Worm (Caenorhabditis elegans) whole organism, L4/young adult: Measurements from ENCODE around the gene F18H3.4.

Source experiments
- W03F9.2 ChIP-seq: fragments of 150-350 bp; optimal IDR thresholded peaks from 2 replicates; lab custom pipeline; 2014; ENCODE audit warnings: missing biosample characterization, missing genetic modification characterization
- dao-5 ChIP-seq: sonication (generic microtip); optimal IDR thresholded peaks from 2 replicates; lab custom pipeline; 2016; ENCODE audit warnings: missing genotype, missing genetic modification characterization, moderate library complexity, missing compliant biosample characterization
- him-1 ChIP-seq: sonication (generic microtip); optimal IDR thresholded peaks from 2 replicates; lab custom pipeline; 2016; ENCODE audit warnings: missing genotype, missing genetic modification reagents, missing genetic modification characterization, missing compliant biosample characterization

The F18H3.4 gene

DNA sequence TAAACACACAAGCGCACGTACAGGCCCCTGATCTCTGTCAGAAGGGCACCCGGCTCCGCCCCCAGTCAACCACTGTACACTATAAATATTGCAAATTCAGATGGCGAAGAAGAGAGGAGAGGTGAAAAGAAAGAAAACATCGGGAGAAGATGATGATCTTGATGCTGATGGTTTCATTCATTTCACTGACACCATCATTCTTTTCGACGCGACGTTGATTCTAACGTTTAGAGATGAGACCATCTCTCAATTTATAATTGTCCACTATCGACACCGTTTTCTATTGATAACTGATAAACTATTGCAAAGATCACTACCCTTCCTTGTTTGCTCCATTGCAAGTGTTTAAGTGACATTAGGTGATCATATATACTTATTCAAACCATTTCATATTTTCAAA lies 12.4 kb downstream of the F18H3.4 start:
- no peak for TF ChIP-seq him-1 (tag; lab: Kevin White, UChicago)
- TF ChIP-seq W03F9.2, result no peak
- TF ChIP-seq dao-5 (tag; lab: Kevin White, UChicago), result no peak

DNA sequence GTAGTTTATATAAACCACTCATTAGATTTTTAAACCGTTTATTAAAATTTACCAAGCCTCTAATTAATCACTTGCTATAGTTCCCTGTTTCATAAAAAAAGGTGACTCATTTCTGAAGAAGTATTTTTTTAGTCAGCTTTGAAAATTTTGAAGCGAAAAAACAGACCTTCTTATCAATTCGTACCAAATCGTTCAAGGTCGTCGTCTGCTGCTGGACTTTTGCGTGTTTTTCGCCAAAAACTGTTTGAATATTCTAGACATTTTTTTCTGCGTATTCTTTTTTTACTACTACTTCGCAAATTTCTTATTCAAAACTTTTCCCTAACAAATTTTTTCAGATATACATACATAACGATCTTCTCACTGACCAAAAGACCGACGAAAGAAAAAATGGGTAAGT lies 13.3 kb downstream of the F18H3.4 start, which contains the start of gene cah-4:
cah-4 (plus strand) TSS at position 339 of the 400 bp plus-strand sequence.
- TF ChIP-seq him-1 (tag; lab: Kevin White, UChicago), result no peak
- no peak for TF ChIP-seq W03F9.2
- TF ChIP-seq dao-5 (tag; lab: Kevin White, UChicago), result no peak

DNA sequence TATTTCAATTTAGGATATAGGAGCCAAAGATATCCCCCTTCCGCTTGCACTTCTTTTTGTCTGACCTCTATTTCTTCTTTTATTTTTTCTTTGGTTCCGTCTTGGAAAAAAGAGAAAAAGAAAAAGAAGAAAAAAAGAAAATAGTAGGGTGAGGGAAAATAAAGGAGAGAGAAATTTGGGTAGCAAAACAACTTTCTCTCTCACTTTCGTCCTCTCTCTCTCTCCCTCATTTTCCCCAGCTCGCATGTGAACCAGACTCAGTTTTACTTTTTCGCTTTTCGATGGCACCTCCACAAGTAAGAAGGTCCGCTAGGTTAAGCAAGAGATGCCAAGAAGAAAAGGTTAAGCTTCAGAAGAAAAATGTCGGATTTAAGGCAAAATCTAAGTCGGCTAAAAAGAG lies 13.9 kb downstream of the F18H3.4 start:
- no peak for TF ChIP-seq him-1 (tag; lab: Kevin White, UChicago)
- TF ChIP-seq dao-5 (tag; lab: Kevin White, UChicago), result no peak
- TF ChIP-seq W03F9.2, result no peak

DNA sequence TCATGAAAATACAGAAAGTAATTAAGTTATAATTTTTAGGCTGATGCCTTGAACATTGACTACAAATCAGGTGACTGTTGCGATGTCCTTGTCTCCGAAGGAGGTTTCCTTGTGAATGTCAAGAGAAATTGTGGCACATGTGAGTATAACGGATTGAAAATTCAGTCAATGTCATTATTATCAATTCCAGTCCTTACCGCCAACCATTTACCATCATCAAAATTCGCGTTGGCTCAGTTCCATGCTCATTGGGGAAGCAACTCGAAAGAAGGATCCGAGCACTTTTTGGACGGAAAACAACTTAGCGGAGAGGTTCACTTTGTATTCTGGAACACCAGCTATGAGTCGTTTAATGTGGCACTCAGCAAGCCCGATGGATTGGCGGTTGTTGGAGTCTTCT lies 14.5 kb downstream of the F18H3.4 start:
- no peak for TF ChIP-seq him-1 (tag; lab: Kevin White, UChicago)
- no peak for TF ChIP-seq W03F9.2
- TF ChIP-seq dao-5 (tag; lab: Kevin White, UChicago), result no peak

DNA sequence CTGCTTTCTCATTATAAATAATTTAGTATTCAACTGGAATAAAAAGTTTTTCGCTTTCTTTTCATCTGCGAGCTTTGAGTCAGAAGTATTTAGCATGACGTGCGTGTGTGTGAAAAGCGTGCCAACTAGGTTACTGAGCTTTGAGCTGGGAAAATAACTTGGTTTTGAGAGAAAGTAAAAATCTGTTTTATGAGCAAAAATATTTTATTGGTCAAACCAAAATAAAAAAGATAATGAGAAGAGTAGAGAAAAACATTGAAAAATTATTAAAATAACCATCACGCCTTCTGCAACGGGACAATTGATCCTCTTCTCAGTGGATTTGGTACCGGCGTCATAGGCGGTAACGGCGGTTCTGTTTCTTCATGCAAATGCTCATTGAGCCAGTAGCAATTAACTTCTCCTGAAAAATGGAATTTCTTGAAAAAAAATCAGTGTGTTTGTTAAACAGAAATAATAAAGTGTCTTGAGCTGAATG lies 15.7 kb downstream of the F18H3.4 start:
- TF ChIP-seq him-1 (tag; lab: Kevin White, UChicago) (no peak), dao-5 (tag; lab: Kevin White, UChicago) (no peak), W03F9.2 (no peak)

DNA sequence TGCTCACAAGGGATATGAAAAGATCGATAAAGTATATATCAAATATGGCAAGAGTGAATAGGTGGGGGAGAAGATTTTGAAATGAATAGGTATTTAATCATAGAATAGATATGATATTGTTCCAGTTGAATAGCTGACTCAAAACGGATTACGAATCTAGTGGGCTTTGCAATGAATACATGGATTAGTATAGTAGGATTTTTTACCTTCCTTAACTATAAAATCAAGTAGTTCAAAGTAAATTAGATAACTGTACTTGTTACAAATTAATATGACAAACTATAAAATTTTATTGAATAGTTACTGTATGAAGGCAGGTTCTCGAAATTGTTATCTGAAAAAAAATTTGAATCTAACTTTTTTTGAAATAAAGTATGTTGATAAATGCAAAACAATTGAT lies 22.0 kb downstream of the F18H3.4 start, which contains the start of gene odr-1:
odr-1 (minus strand) TSS at position 101 of the 400 bp plus-strand sequence.
- TF ChIP-seq W03F9.2 (no peak), dao-5 (tag; lab: Kevin White, UChicago) (no peak), him-1 (tag; lab: Kevin White, UChicago) (no peak)

DNA sequence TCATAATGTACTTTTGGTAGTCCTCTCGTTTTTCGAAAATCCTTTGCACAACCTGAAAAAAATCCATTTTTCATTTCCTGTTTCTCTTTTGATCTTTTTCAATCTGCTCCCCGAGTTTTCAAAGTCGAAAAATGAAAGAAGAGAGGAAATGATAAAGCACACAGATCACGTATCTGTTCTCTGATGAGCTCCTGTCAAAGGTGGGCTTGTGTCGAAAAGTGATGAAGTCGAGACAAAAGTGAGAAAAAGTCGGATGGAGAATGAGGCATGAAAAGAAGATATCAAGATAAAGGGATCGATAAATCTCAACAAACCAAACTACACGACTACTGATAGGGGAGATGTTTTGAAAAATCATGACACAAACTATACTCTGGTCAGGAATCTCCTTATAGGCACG lies 26.2 kb downstream of the F18H3.4 start:
- no peak for TF ChIP-seq him-1 (tag; lab: Kevin White, UChicago)
- no peak for TF ChIP-seq dao-5 (tag; lab: Kevin White, UChicago)
- no peak for TF ChIP-seq W03F9.2

DNA sequence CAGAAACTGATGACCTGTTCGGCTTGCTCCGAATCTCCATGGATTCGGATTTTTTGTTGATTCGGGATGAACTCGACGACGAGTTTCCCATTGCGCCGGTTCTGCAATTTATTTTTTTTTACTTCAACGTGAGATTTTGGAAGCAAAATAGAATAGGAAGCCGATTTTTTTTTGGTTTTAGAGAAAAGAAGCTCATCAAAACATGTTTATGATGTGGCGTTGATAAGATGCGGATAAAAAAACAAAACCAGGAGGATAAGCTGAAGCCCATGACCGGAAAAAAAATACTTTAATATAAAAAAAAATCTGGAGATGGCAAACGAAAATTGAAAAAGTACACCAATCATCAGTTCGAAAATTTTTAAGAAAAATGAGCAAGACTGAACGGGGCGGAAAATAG lies 27.2 kb downstream of the F18H3.4 start, which contains the start of gene glb-20:
glb-20 (minus strand) TSS at position 101 of the 400 bp plus-strand sequence.
- no peak for TF ChIP-seq dao-5 (tag; lab: Kevin White, UChicago)
- no peak for TF ChIP-seq W03F9.2
- TF ChIP-seq him-1 (tag; lab: Kevin White, UChicago), result no peak

DNA sequence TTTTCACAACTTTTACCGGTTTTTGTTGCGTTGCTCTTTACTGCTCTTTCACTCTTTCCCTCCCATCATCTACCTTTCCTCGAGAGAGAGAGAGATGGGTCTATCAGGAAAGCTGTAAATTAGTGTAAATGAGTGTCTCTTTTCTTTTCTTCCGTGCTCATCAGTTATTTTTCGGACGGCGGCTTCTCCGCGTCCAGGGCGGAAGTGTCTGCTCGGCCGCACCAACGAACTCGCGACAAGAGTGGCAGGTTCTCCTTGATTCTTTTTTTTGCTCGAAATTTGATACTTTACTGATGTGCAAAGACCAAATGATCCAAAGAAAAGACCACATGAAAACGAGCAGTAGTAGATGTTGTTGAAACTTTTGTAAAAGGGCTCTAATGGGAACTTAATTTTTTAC lies 29.8 kb downstream of the F18H3.4 start:
- TF ChIP-seq dao-5 (tag; lab: Kevin White, UChicago), result no peak
- TF ChIP-seq W03F9.2, result no peak
- no peak for TF ChIP-seq him-1 (tag; lab: Kevin White, UChicago)

DNA sequence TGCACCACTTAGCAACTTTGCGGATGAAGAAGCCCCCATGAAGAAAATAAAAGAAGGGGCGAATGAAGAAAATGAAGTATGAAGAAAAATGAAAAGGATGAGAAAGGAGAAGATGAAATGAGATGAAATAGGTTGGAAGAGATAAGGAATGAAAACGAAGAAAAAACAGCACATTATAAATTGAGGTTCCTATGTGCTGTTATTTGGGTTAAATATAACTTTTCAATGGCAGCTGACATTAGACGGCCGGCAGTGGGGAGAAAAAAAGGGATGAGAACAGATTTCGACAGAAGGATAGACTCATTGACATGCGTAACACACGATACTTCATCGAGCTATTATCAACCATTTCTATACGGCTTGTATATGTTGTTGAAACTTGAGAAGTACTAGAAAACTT lies 33.1 kb downstream of the F18H3.4 start:
- TF ChIP-seq dao-5 (tag; lab: Kevin White, UChicago) (no peak), him-1 (tag; lab: Kevin White, UChicago) (no peak), W03F9.2 (no peak)

DNA sequence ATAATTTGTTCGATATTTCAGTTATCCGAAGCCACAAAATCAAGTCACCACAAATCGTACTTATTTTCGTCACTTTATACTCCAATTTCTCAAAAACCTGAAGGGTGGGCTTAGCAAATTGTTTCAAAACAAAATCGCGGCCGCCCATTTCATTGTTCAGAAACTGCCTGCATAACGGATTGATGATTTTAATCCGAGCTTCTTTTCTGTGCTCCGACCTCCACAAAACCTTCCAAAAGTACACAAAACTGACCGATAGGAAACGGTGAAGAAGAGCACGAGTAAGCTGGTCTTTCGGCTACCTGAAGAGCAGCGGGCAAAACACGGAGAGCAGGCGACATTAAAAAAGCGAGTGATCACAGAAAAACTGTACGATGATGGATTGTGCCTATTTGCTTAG lies 37.5 kb downstream of the F18H3.4 start, which contains the start of gene R01E6.2:
R01E6.2 (minus strand) TSS at position 101 of the 400 bp plus-strand sequence.
- TF ChIP-seq dao-5 (tag; lab: Kevin White, UChicago) (no peak), W03F9.2 (no peak), him-1 (tag; lab: Kevin White, UChicago) (no peak)

DNA sequence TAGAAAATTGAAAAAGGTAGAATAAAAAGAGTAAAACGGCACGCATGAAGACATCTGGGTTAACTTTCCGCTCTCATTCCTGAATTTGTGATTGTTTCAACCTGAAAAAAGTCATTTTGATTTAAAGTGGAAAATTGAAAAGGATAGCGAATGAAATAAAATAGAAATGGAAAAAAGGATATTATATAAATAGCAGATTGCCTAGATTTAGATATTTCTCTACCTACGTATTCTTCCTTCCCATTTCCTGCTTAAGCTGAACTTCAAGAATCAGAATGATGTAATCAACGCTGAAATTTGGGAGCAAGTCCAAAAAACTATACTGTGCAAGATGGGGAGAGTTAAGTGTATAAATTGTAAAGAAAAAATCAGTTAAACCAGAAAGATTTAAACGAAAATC lies 41.0 kb downstream of the F18H3.4 start, which contains the start of gene R01E6.7:
R01E6.7 (minus strand) TSS at position 101 of the 400 bp plus-strand sequence.
- TF ChIP-seq W03F9.2 (no peak), dao-5 (tag; lab: Kevin White, UChicago) (no peak), him-1 (tag; lab: Kevin White, UChicago) (no peak)

DNA sequence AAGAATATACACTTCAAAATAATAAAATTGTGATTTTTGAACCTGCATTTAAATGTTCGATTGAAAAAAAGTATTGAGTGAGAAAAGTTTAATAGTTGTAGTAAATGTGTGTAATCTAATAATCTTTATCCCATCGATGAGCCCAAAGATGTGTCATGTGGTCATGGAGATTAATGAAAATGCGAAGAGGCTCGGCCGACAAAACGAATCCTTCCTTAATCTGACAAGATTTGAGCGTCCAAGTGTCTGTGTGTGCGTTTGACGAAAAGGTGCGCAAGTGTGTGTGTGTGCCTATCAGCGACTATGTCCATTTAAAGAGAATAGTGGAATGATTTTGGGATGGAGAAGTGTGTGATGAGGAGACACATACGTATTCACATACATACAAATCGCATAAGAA lies 45.1 kb downstream of the F18H3.4 start:
- TF ChIP-seq dao-5 (tag; lab: Kevin White, UChicago) (no peak), him-1 (tag; lab: Kevin White, UChicago) (no peak), W03F9.2 (no peak)

DNA sequence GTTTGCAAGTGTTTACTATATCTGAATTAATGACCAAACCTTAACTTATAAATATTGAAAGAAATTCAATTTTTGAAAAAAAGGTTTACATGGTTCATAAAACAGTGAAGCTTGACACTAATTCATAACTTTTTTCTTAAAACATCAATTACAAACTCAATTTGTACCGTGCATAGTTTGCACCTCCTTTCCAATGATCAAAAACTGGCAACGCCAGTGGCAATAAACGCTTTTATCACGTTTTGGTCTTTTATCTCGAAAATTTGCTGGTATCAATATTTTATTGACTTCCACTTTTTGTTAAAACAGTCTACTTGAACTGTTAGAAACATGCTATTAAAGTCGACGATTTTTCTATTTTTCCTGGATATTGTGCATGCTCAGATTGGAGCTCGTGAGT lies 49.6 kb downstream of the F18H3.4 start, which contains the start of gene F54B11.11:
F54B11.11 (plus strand) TSS at position 301 of the 400 bp plus-strand sequence.
- TF ChIP-seq him-1 (tag; lab: Kevin White, UChicago), result no peak
- TF ChIP-seq W03F9.2, result no peak
- no peak for TF ChIP-seq dao-5 (tag; lab: Kevin White, UChicago)
